Fruit fly (Drosophila melanogaster) whole organism, embryonic: ENCODE results near the gene CecB.

Source experiments
- Bdp1 ChIP-seq: fragments of 200-800 bp; sonication (Bioruptor generic); optimal IDR thresholded peaks from 3 replicates; lab custom pipeline; 2016; ENCODE audit warnings: missing biosample characterization, missing genetic modification characterization
- Blimp-1 ChIP-seq: fragments of 200-800 bp; sonication (Bioruptor generic); optimal IDR thresholded peaks from 3 replicates; lab custom pipeline; 2018; ENCODE audit warnings: missing biosample characterization, missing genetic modification characterization, mild to moderate bottlenecking, moderate library complexity, missing genetic modification reagents
- BtbVII ChIP-seq: fragments of 200-800 bp; sonication (Bioruptor generic); optimal IDR thresholded peaks from 3 replicates; lab custom pipeline; 2017; ENCODE audit warnings: missing biosample characterization, mild to moderate bottlenecking, missing genetic modification characterization
- CG10543 ChIP-seq: fragments of 200-800 bp; sonication (Bioruptor generic); optimal IDR thresholded peaks from 3 replicates; lab custom pipeline; 2017; ENCODE audit warnings: missing biosample characterization, mild to moderate bottlenecking, missing genetic modification characterization, moderate library complexity
- CG13287 ChIP-seq: fragments of 200-800 bp; sonication (Bioruptor generic); IDR thresholded peaks from 2 replicates; pipeline ENCODE4 v1.3.6; 2022; ENCODE audit warnings: missing biosample characterization, missing genetic modification characterization; ENCODE audit not compliant: partially characterized antibody
- CG13775 ChIP-seq: fragments of 200-800 bp; sonication (Bioruptor generic); optimal IDR thresholded peaks from 3 replicates; lab custom pipeline; 2017; ENCODE audit warnings: missing biosample characterization, mild to moderate bottlenecking, missing genetic modification characterization
- CG14860 ChIP-seq: fragments of 200-800 bp; sonication (Bioruptor generic); IDR thresholded peaks from 3 replicates; pipeline ENCODE4 v1.3.6; 2022; ENCODE audit warnings: missing biosample characterization, missing genetic modification characterization; ENCODE audit not compliant: partially characterized antibody
- CG15514 ChIP-seq: fragments of 200-800 bp; sonication (Bioruptor generic); optimal IDR thresholded peaks from 3 replicates; lab custom pipeline; 2017; ENCODE audit warnings: missing biosample characterization, missing genetic modification characterization, mild to moderate bottlenecking, moderate library complexity, missing genetic modification reagents
- CG16813 ChIP-seq: fragments of 200-800 bp; sonication (Bioruptor generic); IDR thresholded peaks from 3 replicates; pipeline ENCODE4 v1.3.6; 2022; ENCODE audit warnings: missing biosample characterization, missing genetic modification characterization; ENCODE audit not compliant: partially characterized antibody
- CG17829 ChIP-seq: fragments of 200-800 bp; optimal IDR thresholded peaks from 2 replicates; lab custom pipeline; 2019; ENCODE audit warnings: missing biosample characterization, mild to moderate bottlenecking, missing genetic modification characterization, moderate library complexity
- CG2678 ChIP-seq: fragments of 200-800 bp; sonication (Bioruptor generic); optimal IDR thresholded peaks from 3 replicates; lab custom pipeline; 2019; ENCODE audit warnings: missing biosample characterization, mild to moderate bottlenecking, missing genetic modification characterization, moderate library complexity
- CG34376 ChIP-seq: fragments of 200-800 bp; sonication (Bioruptor generic); optimal IDR thresholded peaks from 2 replicates; lab custom pipeline; 2018; ENCODE audit warnings: missing biosample characterization, mild to moderate bottlenecking, missing genetic modification characterization
- CG3726 ChIP-seq: fragments of 200-800 bp; sonication (Bioruptor generic); IDR thresholded peaks from 3 replicates; pipeline ENCODE4, ENCODE4 v1.3.6; 2022; ENCODE audit warnings: missing biosample characterization, missing genetic modification characterization
- CG42726 ChIP-seq: fragments of 200-800 bp; sonication (Bioruptor generic); IDR thresholded peaks from 2 replicates; pipeline ENCODE4 v1.3.6; 2022; ENCODE audit warnings: missing biosample characterization, missing genetic modification characterization; ENCODE audit not compliant: partially characterized antibody
- CG6254 ChIP-seq: fragments of 200-800 bp; sonication (Bioruptor generic); optimal IDR thresholded peaks from 3 replicates; lab custom pipeline; 2017; ENCODE audit warnings: mild to moderate bottlenecking, missing biosample characterization, missing genetic modification reagents, missing genetic modification characterization
- CG6765 ChIP-seq: fragments of 200-800 bp; sonication (Bioruptor generic); optimal IDR thresholded peaks from 3 replicates; lab custom pipeline; 2017; ENCODE audit warnings: missing biosample characterization, mild to moderate bottlenecking, missing genetic modification characterization
- CTCF ChIP-seq: fragments of 200-800 bp; sonication (Bioruptor generic); optimal IDR thresholded peaks from 2 replicates; lab custom pipeline; 2017; ENCODE audit warnings: missing biosample characterization, mild to moderate bottlenecking, missing genetic modification characterization, moderate library complexity
- Deaf1 ChIP-seq: fragments of 200-800 bp; optimal IDR thresholded peaks from 3 replicates; lab custom pipeline; 2019; ENCODE audit warnings: missing biosample characterization, mild to moderate bottlenecking, missing genetic modification characterization, moderate library complexity
- Doc3 ChIP-seq: fragments of 200-800 bp; sonication (Bioruptor generic); IDR thresholded peaks from 3 replicates; pipeline ENCODE4 v1.3.6; 2022; ENCODE audit warnings: missing biosample characterization, missing genetic modification characterization; ENCODE audit not compliant: partially characterized antibody
- Ets65A ChIP-seq: fragments of 200-800 bp; sonication (Bioruptor generic); peaks from one replicate; lab custom pipeline; 2016; ENCODE audit warnings: missing biosample characterization, missing genetic modification characterization
- Meics ChIP-seq: fragments of 200-800 bp; sonication (Bioruptor generic); optimal IDR thresholded peaks from 2 replicates; lab custom pipeline; 2017; ENCODE audit warnings: missing biosample characterization, mild to moderate bottlenecking, missing genetic modification characterization
- Rfx ChIP-seq: fragments of 200-800 bp; sonication (Bioruptor generic); IDR thresholded peaks from 2 replicates; pipeline ENCODE4 v1.3.6; 2022; ENCODE audit warnings: missing biosample characterization, missing genetic modification characterization
- Scr ChIP-seq: fragments of 200-800 bp; sonication (Bioruptor generic); IDR thresholded peaks from 2 replicates; pipeline ENCODE4 v1.3.6; 2022; ENCODE audit warnings: missing biosample characterization, missing genetic modification characterization; ENCODE audit not compliant: partially characterized antibody
- Sry-β ChIP-seq: fragments of 200-800 bp; sonication (Bioruptor generic); optimal IDR thresholded peaks from 2 replicates; lab custom pipeline; 2018; ENCODE audit warnings: missing biosample characterization, mild to moderate bottlenecking, missing genetic modification characterization, moderate library complexity
- abd-A ChIP-seq: fragments of 200-800 bp; sonication (Bioruptor generic); optimal IDR thresholded peaks from 3 replicates; lab custom pipeline; 2019; ENCODE audit warnings: missing biosample characterization, mild to moderate bottlenecking, missing genetic modification characterization, moderate library complexity
- amos ChIP-seq: fragments of 200-800 bp; sonication (Bioruptor generic); IDR thresholded peaks from 2 replicates; pipeline ENCODE4 v1.3.6; 2022; ENCODE audit warnings: missing biosample characterization, missing genetic modification characterization; ENCODE audit not compliant: partially characterized antibody
- crp ChIP-seq, 2 experiments: fragments of 200-800 bp; sonication (Bioruptor generic); optimal IDR thresholded peaks; 2 replicates in 1 of 2; 3 replicates in 1 of 2; lab custom pipeline; 2017; ENCODE audit warnings: missing biosample characterization in 2 of 2, missing genetic modification characterization in 2 of 2, mild to moderate bottlenecking in 1 of 2, moderate library complexity in 1 of 2
- hb ChIP-seq: fragments of 200-800 bp; sonication (Bioruptor generic); IDR thresholded peaks from 3 replicates; pipeline ENCODE4 v1.3.6; 2022; ENCODE audit warnings: missing biosample characterization, missing genetic modification characterization; ENCODE audit not compliant: partially characterized antibody
- knrl ChIP-seq: fragments of 200-800 bp; sonication (Bioruptor generic); IDR thresholded peaks from 3 replicates; pipeline ENCODE4 v1.3.6; 2022; ENCODE audit warnings: missing biosample characterization, missing genetic modification characterization; ENCODE audit not compliant: partially characterized antibody
- lab ChIP-seq: fragments of 200-800 bp; sonication (Bioruptor generic); optimal IDR thresholded peaks from 3 replicates; lab custom pipeline; 2017; ENCODE audit warnings: missing biosample characterization, missing genetic modification characterization, mild to moderate bottlenecking, moderate library complexity, missing genetic modification reagents
- mirr ChIP-seq: fragments of 200-800 bp; sonication (Bioruptor generic); optimal IDR thresholded peaks from 3 replicates; lab custom pipeline; 2018; ENCODE audit warnings: missing biosample characterization, mild to moderate bottlenecking, missing genetic modification characterization
- mld ChIP-seq: fragments of 200-800 bp; sonication (Bioruptor generic); IDR thresholded peaks from 3 replicates; pipeline ENCODE4 v1.3.6; 2022; ENCODE audit warnings: missing biosample characterization, missing genetic modification characterization; ENCODE audit not compliant: partially characterized antibody
- otp ChIP-seq: fragments of 200-800 bp; sonication (Bioruptor generic); IDR thresholded peaks from 3 replicates; pipeline ENCODE4, ENCODE4 v1.3.6; 2022; ENCODE audit warnings: missing biosample characterization, missing genetic modification characterization
- pita ChIP-seq: fragments of 200-800 bp; sonication (Bioruptor generic); optimal IDR thresholded peaks from 2 replicates; lab custom pipeline; 2017; ENCODE audit warnings: missing biosample characterization, mild to moderate bottlenecking, missing genetic modification characterization
- psq ChIP-seq: fragments of 200-800 bp; sonication (Bioruptor generic); optimal IDR thresholded peaks from 2 replicates; lab custom pipeline; 2017; ENCODE audit warnings: missing biosample characterization, missing genetic modification characterization
- pum ChIP-seq: fragments of 200-800 bp; sonication (Bioruptor generic); optimal IDR thresholded peaks from 2 replicates; lab custom pipeline; 2016; ENCODE audit warnings: missing biosample characterization, missing genetic modification characterization
- sna ChIP-seq: fragments of 200-800 bp; sonication (Bioruptor generic); IDR thresholded peaks from 2 replicates; pipeline ENCODE4 v1.3.6; 2022; ENCODE audit warnings: missing biosample characterization, missing genetic modification characterization; ENCODE audit not compliant: partially characterized antibody
- twi ChIP-seq: fragments of 200-800 bp; optimal IDR thresholded peaks from 2 replicates; lab custom pipeline; 2019; ENCODE audit warnings: missing biosample characterization, mild to moderate bottlenecking, missing genetic modification characterization, moderate library complexity
- vnd ChIP-seq: fragments of 200-800 bp; sonication (Bioruptor generic); IDR thresholded peaks from 3 replicates; pipeline ENCODE4 v1.3.6; 2022; ENCODE audit warnings: missing biosample characterization, missing genetic modification characterization; ENCODE audit not compliant: partially characterized antibody
- z ChIP-seq: fragments of 200-800 bp; sonication (Bioruptor generic); IDR thresholded peaks from 3 replicates; pipeline ENCODE4 v1.3.6; 2022; ENCODE audit warnings: missing biosample characterization, missing genetic modification characterization

CecB gene

dm6 chr3R:30247802-30248363 lies 34.3 kb upstream of the CecB start (continued):
- TF ChIP-seq CG13287 (GFP tag; lab: Robert Waterston, UW) (peak; percentile 21; the same call in 1 of the 2 replicates), sna (GFP tag; lab: Robert Waterston, UW) (0 out of 2 replicates have a peak, but pooled peaks have one; percentile 19), pum (GFP tag; lab: Kevin White, UChicago) (no peak), Ets65A (GFP tag; lab: Kevin White, UChicago) (no peak), CG13775 (no peak), vnd (GFP tag; lab: Robert Waterston, UW) (peak; percentile 42; the same call in 1 of the 3 replicates), mld (0 out of 3 replicates have a peak, but pooled peaks have one; percentile 39), CG16813 (GFP tag; lab: Robert Waterston, UW) (peak; percentile 54; the same call in 2 of the 3 replicates), amos (GFP tag; lab: Robert Waterston, UW) (peak; percentile 66), Bdp1 (GFP tag; lab: Kevin White, UChicago) (peak; percentile 97), CG42726 (GFP tag; lab: Robert Waterston, UW) (peak; percentile 62), Meics (GFP tag; lab: Kevin White, UChicago) (no peak), otp (0 out of 3 replicates have a peak, but pooled peaks have one; percentile 6), Scr (GFP tag; lab: Robert Waterston, UW) (peak; percentile 51), knrl (peak; percentile 49; the same call in 1 of the 3 replicates), CG14860 (GFP tag; lab: Robert Waterston, UW) (peak; percentile 8; the same call in 1 of the 3 replicates)

- TF ChIP-seq Rfx (GFP tag; lab: Robert Waterston, UW) (no peak), Ets65A (GFP tag; lab: Kevin White, UChicago) (peak; percentile 27), BtbVII (GFP tag; lab: Kevin White, UChicago) (no peak), Sry-β (no peak), CG3726 (GFP tag; lab: Robert Waterston, UW) (no peak), psq (GFP tag; lab: Kevin White, UChicago) (no peak), Doc3 (no peak), CG6765 (GFP tag; lab: Kevin White, UChicago) (no peak), z (GFP tag; lab: Robert Waterston, UW) (no peak), hb (GFP tag; lab: Robert Waterston, UW) (no peak), Deaf1 (tag; lab: Kevin White, UChicago) (peak; percentile 51)
Observed at dm6 chr3R:30246603-30247002, 33.0 kb upstream of the CecB start, which contains the start of gene CG9733. TSS of gene CG9733 (minus strand) at chr3R:30246703.

DNA sequence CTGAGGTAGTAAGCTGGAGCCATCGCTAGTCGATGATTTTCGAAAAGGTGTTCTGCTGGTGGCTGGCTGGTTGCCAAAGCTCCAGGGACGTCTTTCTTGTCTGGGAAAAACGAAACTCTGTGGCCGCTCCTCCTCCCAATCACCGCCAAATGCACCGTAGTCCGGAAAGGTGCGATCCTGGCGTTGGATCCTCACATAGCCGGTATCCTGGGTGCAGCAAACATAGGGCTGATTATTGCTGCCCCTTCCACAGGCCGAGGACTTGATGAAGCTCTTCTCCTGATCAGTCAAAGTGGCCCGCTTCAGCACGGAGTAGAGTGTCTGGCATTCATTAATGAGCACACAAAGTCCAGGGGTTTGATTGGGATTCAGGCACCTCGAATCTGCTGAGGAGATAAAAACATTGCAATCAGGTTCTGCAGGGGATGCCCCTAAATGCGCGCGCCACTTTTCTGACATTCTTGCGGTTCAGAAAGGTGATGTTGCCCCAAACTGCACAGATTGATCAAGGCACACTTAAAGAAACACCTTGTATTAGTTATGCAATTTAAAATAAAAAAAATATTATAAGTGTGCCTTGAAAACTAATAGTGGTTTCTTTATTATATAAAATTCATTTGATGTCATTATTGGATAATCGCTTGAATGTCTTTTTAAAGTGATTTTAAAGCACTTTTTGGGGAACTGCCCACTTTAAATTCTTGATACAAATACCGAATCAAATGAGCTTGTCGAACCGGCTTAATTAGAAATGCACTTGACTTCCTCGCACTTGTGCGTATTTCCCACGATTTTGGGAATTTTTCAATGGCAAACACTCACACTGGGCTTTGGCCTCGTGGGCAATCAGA lies 32.4 kb upstream of the CecB start:
- TF ChIP-seq Ets65A (GFP tag; lab: Kevin White, UChicago) (peak; percentile 91), CG2678 (tag; lab: Kevin White, UChicago) (no peak)

DNA sequence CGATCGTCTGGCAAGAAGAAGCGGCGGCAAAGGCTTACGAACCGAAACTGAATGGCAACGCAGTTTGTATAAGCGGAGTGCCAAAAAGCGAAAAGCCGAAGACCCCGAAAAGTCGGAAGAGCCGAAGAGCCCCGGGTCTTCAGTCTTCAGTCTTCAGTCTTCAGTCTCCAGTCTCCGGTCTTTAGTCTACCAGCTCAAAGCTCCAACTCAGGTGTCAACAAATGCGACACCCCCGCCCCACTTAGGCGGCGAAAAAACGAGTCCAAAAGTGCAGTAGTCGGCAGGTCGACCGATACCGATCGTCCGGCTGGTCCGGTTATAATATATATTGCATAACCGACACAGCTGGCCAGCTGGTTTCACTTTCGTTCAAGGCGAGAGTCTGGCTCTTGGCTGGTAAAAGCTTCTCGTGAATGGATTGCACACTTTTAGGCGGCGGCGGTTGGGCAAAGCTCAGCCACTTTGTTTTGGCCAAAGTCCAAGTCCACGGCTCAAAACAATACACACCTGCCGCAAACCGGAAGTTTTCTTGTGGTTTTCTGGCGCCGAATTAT lies 29.7 kb upstream of the CecB start, which contains the start of gene CG9737:
Gene CG9737, minus strand, starts transcription at position 51 of the 554 bp plus-strand sequence.
- TF ChIP-seq mirr (GFP tag; lab: Kevin White, UChicago) = peak; percentile 11
- TF ChIP-seq abd-A (tag; lab: Kevin White, UChicago) = peak; percentile 38
- TF ChIP-seq Blimp-1 (GFP tag; lab: Kevin White, UChicago) = peak; percentile 100
- TF ChIP-seq CG6254 (GFP tag; lab: Kevin White, UChicago) = peak; percentile 65
- peak; percentile 48 for TF ChIP-seq CTCF (GFP tag; lab: Kevin White, UChicago)
- peak in 1 of 2 experiments; percentile 58 for TF ChIP-seq crp (GFP tag; optimal IDR thresholded peaks at IDR 0.05; lab: Kevin White, UChicago)
- TF ChIP-seq amos (GFP tag; lab: Robert Waterston, UW) = peak; percentile 32; the same call in 1 of the 2 replicates
- no peak for TF ChIP-seq twi (tag; lab: Kevin White, UChicago)
- peak; percentile 25 for TF ChIP-seq lab (GFP tag; lab: Kevin White, UChicago)
- TF ChIP-seq CG34376 (GFP tag; lab: Kevin White, UChicago) = peak; percentile 5
- TF ChIP-seq CG15514 = peak; percentile 5
- TF ChIP-seq CG17829 (tag; lab: Kevin White, UChicago) = no peak
- peak; percentile 51 for TF ChIP-seq CG10543 (GFP tag; lab: Kevin White, UChicago)
- TF ChIP-seq pita (GFP tag; lab: Kevin White, UChicago) = no peak
- peak; percentile 92 for TF ChIP-seq Deaf1 (tag; lab: Kevin White, UChicago)
